Comparison of ENCODE assay signal across 1 fruit fly cellular context in the genomic region with DNA sequence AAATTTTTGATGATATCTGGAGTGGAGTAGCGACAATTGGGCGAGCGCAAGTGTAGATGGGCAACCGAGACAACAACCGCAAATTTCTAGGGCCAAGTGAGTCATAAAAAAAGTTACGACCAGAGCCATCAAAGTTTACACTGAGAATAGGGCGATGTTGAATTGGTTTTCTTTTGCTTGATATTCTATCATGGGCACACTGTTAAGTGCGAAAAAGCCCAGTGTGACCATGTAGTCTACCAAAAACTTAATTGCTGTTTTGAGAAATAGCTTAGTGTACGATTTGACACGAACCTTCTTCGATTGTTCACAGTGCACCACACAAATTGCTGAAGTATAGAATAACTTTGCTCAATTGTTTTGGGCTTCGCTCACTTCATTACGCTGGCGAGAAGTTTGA.
TF ChIP-seq lines count a peak whose summit lies in the region.

No protein-coding gene starts in this region.

TF ChIP-seq in whole organism, embryonic, 481 proteins besides CTCF, POLR2A, EP300 and RAD21 (continued from another document):
- TF ChIP-seq ranshi (GFP tag; IDR thresholded peaks at IDR 0.05; lab: Robert Waterston, UW) (peak; percentile 52; the same call in 1 of the 2 replicates), btn (GFP tag; optimal IDR thresholded peaks at IDR 0.05; lab: Kevin White, UChicago) (peak; percentile 21), maf-S (GFP tag; optimal IDR thresholded peaks at IDR 0.05; lab: Kevin White, UChicago) (peak; percentile 29), slou (GFP tag; optimal IDR thresholded peaks at IDR 0.05; lab: Kevin White, UChicago) (peak; percentile 24), YL-1 (GFP tag; optimal IDR thresholded peaks at IDR 0.05; lab: Kevin White, UChicago) (no peak), CG9609 (GFP tag; optimal IDR thresholded peaks at IDR 0.05; lab: Kevin White, UChicago) (peak; percentile 39), Nf-YB (GFP tag; optimal IDR thresholded peaks at IDR 0.05; lab: Kevin White, UChicago) (no peak), unc-4 (GFP tag; IDR thresholded peaks at IDR 0.05; lab: Robert Waterston, UW; ENCODE audit: partially characterized antibody) (no peak), Rx (GFP tag; IDR thresholded peaks at IDR 0.05; lab: Robert Waterston, UW) (no peak; the same call in 1 of the 2 replicates), CG4617 (GFP tag; optimal IDR thresholded peaks at IDR 0.05; lab: Kevin White, UChicago; ENCODE audit: borderline replicate concordance) (no peak), CG16779 (GFP tag; IDR thresholded peaks at IDR 0.05; lab: Robert Waterston, UW) (no peak), Opbp (GFP tag; IDR thresholded peaks at IDR 0.05; lab: Robert Waterston, UW; ENCODE audit: partially characterized antibody) (no peak), Drgx (GFP tag; IDR thresholded peaks at IDR 0.05; lab: Robert Waterston, UW) (no peak), repo (GFP tag; optimal IDR thresholded peaks at IDR 0.05; lab: Kevin White, UChicago) (peak; percentile 5), Sox102F (GFP tag; optimal IDR thresholded peaks at IDR 0.05; lab: Kevin White, UChicago) (peak; percentile 70), CG6175 (GFP tag; IDR thresholded peaks at IDR 0.05; lab: Robert Waterston, UW) (no peak), CG6813 (GFP tag; optimal IDR thresholded peaks at IDR 0.05; lab: Kevin White, UChicago) (peak; percentile 8), CG14014 (GFP tag; IDR thresholded peaks at IDR 0.05; lab: Robert Waterston, UW) (peak; percentile 29; the same call in 1 of the 2 replicates), HLH54F (GFP tag; optimal IDR thresholded peaks at IDR 0.05; lab: Kevin White, UChicago) (no peak), chn (GFP tag; optimal IDR thresholded peaks at IDR 0.05; lab: Kevin White, UChicago) (peak; percentile 59), CG13296 (GFP tag; optimal IDR thresholded peaks at IDR 0.05; lab: Kevin White, UChicago) (no peak), CG8281 (tag; optimal IDR thresholded peaks at IDR 0.05; lab: Kevin White, UChicago) (no peak), B-H2 (GFP tag; optimal IDR thresholded peaks at IDR 0.05; lab: Kevin White, UChicago) (no peak), Scr (GFP tag; IDR thresholded peaks at IDR 0.05; lab: Robert Waterston, UW; ENCODE audit: partially characterized antibody) (no peak), CG12236 (GFP tag; optimal IDR thresholded peaks at IDR 0.05; lab: Kevin White, UChicago) (peak; percentile 5), nau (GFP tag; optimal IDR thresholded peaks at IDR 0.05; lab: Kevin White, UChicago) (peak; percentile 30), CG8388 (GFP tag; optimal IDR thresholded peaks at IDR 0.05; lab: Kevin White, UChicago) (peak; percentile 42), so (GFP tag; IDR thresholded peaks at IDR 0.05; lab: Robert Waterston, UW) (no peak), CG14441 (GFP tag; IDR thresholded peaks at IDR 0.05; lab: Robert Waterston, UW) (0 out of 2 replicates have a peak, but pooled peaks have one; percentile 32), corto (GFP tag; optimal IDR thresholded peaks at IDR 0.05; lab: Kevin White, UChicago) (no peak), CG2120 (GFP tag; optimal IDR thresholded peaks at IDR 0.05; lab: Kevin White, UChicago) (peak; percentile 70), CG3995 (GFP tag; optimal IDR thresholded peaks at IDR 0.05; lab: Kevin White, UChicago) (no peak), hth (optimal IDR thresholded peaks at IDR 0.05; lab: Kevin White, UChicago) (no peak), h (optimal IDR thresholded peaks at IDR 0.05; lab: Kevin White, UChicago) (no peak), z (GFP tag; IDR thresholded peaks at IDR 0.05; lab: Robert Waterston, UW) (no peak), ase (GFP tag; IDR thresholded peaks at IDR 0.05; lab: Robert Waterston, UW) (no peak), pho (GFP tag; optimal IDR thresholded peaks at IDR 0.05; lab: Kevin White, UChicago) (no peak), Hsf (GFP tag; optimal IDR thresholded peaks at IDR 0.05; lab: Kevin White, UChicago) (peak; percentile 62), CG15073 (GFP tag; optimal IDR thresholded peaks at IDR 0.05; lab: Kevin White, UChicago) (no peak), pfk (GFP tag; optimal IDR thresholded peaks at IDR 0.05; lab: Kevin White, UChicago) (no peak), CrebB (tag; optimal IDR thresholded peaks at IDR 0.05; lab: Kevin White, UChicago) (no peak), dmrt11E (tag; optimal IDR thresholded peaks at IDR 0.05; lab: Kevin White, UChicago) (peak; percentile 6), shn (GFP tag; optimal IDR thresholded peaks at IDR 0.05; lab: Kevin White, UChicago) (no peak), CG10959 (GFP tag; IDR thresholded peaks at IDR 0.05; lab: Robert Waterston, UW) (no peak), pros (GFP tag; optimal IDR thresholded peaks at IDR 0.05; lab: Kevin White, UChicago) (no peak), CG8924 (tag; optimal IDR thresholded peaks at IDR 0.05; lab: Kevin White, UChicago) (peak; percentile 9), MTF-1 (GFP tag; optimal IDR thresholded peaks at IDR 0.05; lab: Kevin White, UChicago; ENCODE audit: borderline replicate concordance) (no peak), row (GFP tag; IDR thresholded peaks at IDR 0.05; lab: Robert Waterston, UW) (peak; percentile 71), CG6689 (GFP tag; IDR thresholded peaks at IDR 0.05; lab: Robert Waterston, UW) (peak; percentile 66), grau (tag; optimal IDR thresholded peaks at IDR 0.05; lab: Kevin White, UChicago) (peak; percentile 50), ATbp (GFP tag; optimal IDR thresholded peaks at IDR 0.05; lab: Kevin White, UChicago) (peak; percentile 36), nom (GFP tag; optimal IDR thresholded peaks at IDR 0.05; lab: Kevin White, UChicago) (no peak), ab (GFP tag; optimal IDR thresholded peaks at IDR 0.05; lab: Kevin White, UChicago) (no peak), CG11723 (GFP tag; optimal IDR thresholded peaks at IDR 0.05; lab: Kevin White, UChicago) (no peak), Atf3 (GFP tag; optimal IDR thresholded peaks at IDR 0.05; lab: Kevin White, UChicago) (no peak), usp (GFP tag; optimal IDR thresholded peaks at IDR 0.05; lab: Kevin White, UChicago) (no peak), CG13287 (GFP tag; IDR thresholded peaks at IDR 0.05; lab: Robert Waterston, UW; ENCODE audit: partially characterized antibody) (no peak), CG15011 (GFP tag; optimal IDR thresholded peaks at IDR 0.05; lab: Kevin White, UChicago) (no peak), Dek (tag; optimal IDR thresholded peaks at IDR 0.05; lab: Kevin White, UChicago) (no peak), Bgb (GFP tag; IDR thresholded peaks at IDR 0.05; lab: Robert Waterston, UW; ENCODE audit: partially characterized antibody) (no peak), seq (GFP tag; IDR thresholded peaks at IDR 0.05; lab: Robert Waterston, UW) (0 out of 2 replicates have a peak, but pooled peaks have one; percentile 43), ssp (GFP tag; IDR thresholded peaks at IDR 0.05; lab: Robert Waterston, UW) (no peak), bcd (GFP tag; optimal IDR thresholded peaks at IDR 0.05; lab: Kevin White, UChicago) (peak; percentile 44), gce (GFP tag; IDR thresholded peaks at IDR 0.05; lab: Robert Waterston, UW) (no peak), tx (GFP tag; optimal IDR thresholded peaks at IDR 0.05; lab: Kevin White, UChicago) (peak; percentile 5), CG9797 (GFP tag; optimal IDR thresholded peaks at IDR 0.05; lab: Kevin White, UChicago) (no peak), stwl (tag; optimal IDR thresholded peaks at IDR 0.05; lab: Kevin White, UChicago) (peak; percentile 85), CG12071 (GFP tag; optimal IDR thresholded peaks at IDR 0.05; lab: Kevin White, UChicago) (peak; percentile 48), Fer2 (tag; optimal IDR thresholded peaks at IDR 0.05; lab: Kevin White, UChicago) (no peak), CG1233 (GFP tag; optimal IDR thresholded peaks at IDR 0.05; lab: Kevin White, UChicago) (peak; percentile 44), pb (GFP tag; optimal IDR thresholded peaks at IDR 0.05; lab: Kevin White, UChicago) (peak; percentile 58), caup (GFP tag; optimal IDR thresholded peaks at IDR 0.05; lab: Kevin White, UChicago; ENCODE audit: severe bottlenecking) (peak; percentile 10), CG17186 (GFP tag; optimal IDR thresholded peaks at IDR 0.05; lab: Kevin White, UChicago) (no peak), CG18011 (GFP tag; optimal IDR thresholded peaks at IDR 0.05; lab: Kevin White, UChicago) (no peak), dan (GFP tag; IDR thresholded peaks at IDR 0.05; lab: Robert Waterston, UW) (no peak), CG18619 (GFP tag; optimal IDR thresholded peaks at IDR 0.05; lab: Kevin White, UChicago) (peak; percentile 9), CG1602 (GFP tag; optimal IDR thresholded peaks at IDR 0.05; lab: Kevin White, UChicago) (peak; percentile 29), wdn (GFP tag; IDR thresholded peaks at IDR 0.05; lab: Robert Waterston, UW) (no peak), zen (tag; optimal IDR thresholded peaks at IDR 0.05; lab: Kevin White, UChicago) (peak; percentile 10), Trl (optimal IDR thresholded peaks at IDR 0.05; lab: Kevin White, UChicago) (no peak), Trl (GFP tag; optimal IDR thresholded peaks at IDR 0.05; lab: Kevin White, UChicago) (peak; percentile 24), Antp (GFP tag; optimal IDR thresholded peaks at IDR 0.05; lab: Kevin White, UChicago) (peak; percentile 46), Atf6 (GFP tag; IDR thresholded peaks at IDR 0.05; lab: Robert Waterston, UW) (peak; percentile 54; the same call in 1 of the 2 replicates), Mes4 (GFP tag; optimal IDR thresholded peaks at IDR 0.05; lab: Kevin White, UChicago) (no peak), Atf-2 (GFP tag; optimal IDR thresholded peaks at IDR 0.05; lab: Kevin White, UChicago) (peak; percentile 21), CG7839 (tag; optimal IDR thresholded peaks at IDR 0.05; lab: Kevin White, UChicago) (peak; percentile 54), p53 (GFP tag; optimal IDR thresholded peaks at IDR 0.05; lab: Kevin White, UChicago) (peak; percentile 30), CHES-1-like (GFP tag; optimal IDR thresholded peaks at IDR 0.05; lab: Kevin White, UChicago) (no peak), oc (tag; optimal IDR thresholded peaks at IDR 0.05; lab: Kevin White, UChicago) (peak; percentile 26)
